Worm (Caenorhabditis elegans): Measurements from ENCODE around the gene sws-1.

sws-1 gene

DNA sequence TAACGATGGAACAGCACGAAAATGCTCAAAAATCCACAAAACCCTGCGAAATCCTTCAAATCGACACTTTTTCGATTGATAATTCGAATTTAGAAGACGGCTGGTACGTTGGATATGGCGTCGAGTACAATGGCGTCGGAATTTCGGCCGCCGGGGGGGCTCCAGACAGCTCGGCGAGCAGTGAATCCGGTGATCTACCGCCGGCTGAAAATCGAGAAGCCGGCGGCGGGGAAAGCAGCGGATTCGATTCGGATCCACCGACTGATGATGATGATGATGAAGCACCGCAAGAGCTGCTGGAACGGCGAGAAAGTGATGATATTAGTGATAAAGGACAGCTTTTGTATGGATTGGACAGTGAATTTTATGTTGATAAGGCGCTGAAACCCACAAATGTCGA is 9.7 kb upstream of the sws-1 start:
- TF ChIP-seq zip-8 (tag; optimal IDR thresholded peaks at IDR 0.05), result no peak
- no peak for TF ChIP-seq elt-1 (tag; optimal IDR thresholded peaks at IDR 0.05; ENCODE audit: borderline replicate concordance, insufficient read depth)
- TF ChIP-seq flh-1 (GFP tag; optimal IDR thresholded peaks at IDR 0.05), result no peak
- TF ChIP-seq nhr-28 (tag; optimal IDR thresholded peaks at IDR 0.05), result no peak
- TF ChIP-seq nhr-76 (tag; optimal IDR thresholded peaks at IDR 0.05), result no peak
- TF ChIP-seq M03D4.4 (tag; optimal IDR thresholded peaks at IDR 0.05), result no peak
- no peak for TF ChIP-seq ham-2 (GFP tag; optimal IDR thresholded peaks at IDR 0.05)
- no peak for TF ChIP-seq ces-1 (GFP tag; optimal IDR thresholded peaks at IDR 0.05)

DNA sequence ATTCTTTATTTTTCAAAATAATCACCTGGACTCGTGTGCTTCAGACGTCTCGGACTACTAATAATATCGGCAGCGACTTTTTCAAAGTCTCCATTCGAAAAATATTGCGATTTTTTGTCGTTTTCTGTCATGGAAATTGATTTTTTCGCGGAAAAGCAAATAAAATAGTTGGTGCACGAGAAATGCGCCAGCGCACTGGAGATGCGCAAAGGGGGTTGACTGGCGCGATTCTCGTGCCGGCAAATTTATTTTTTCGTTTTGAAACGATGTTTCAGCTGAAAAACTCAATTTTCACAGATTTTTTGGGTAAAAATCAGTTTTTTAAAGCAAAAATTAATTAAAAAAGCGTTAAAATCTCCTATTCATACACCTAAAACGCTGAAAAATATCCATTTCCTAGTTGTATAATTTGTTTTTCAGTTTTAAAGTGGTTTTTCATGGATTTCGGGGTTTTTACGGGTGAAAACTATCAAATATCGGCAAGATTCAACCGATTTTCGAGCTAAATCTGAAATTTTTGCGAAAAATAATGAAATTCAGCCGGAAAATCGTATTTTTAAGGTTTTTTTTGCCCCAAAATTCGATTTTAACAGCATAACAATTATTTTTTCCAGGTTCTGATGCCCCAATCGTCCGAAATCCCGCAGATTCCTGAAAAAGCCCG is 9.1 kb upstream of the sws-1 start, which contains the start of the genes reps-1 and Y39B6A.37:
Gene reps-1 (minus strand): TSS at position 263 of the 664 bp plus-strand sequence.
Gene Y39B6A.37 (plus strand): TSS at position 614 of the 664 bp plus-strand sequence.
- no peak for TF ChIP-seq hlh-1 (tag; optimal IDR thresholded peaks at IDR 0.05)
- TF ChIP-seq sem-2 (GFP tag; optimal IDR thresholded peaks at IDR 0.05), result no peak
- TF ChIP-seq mab-5 (tag; optimal IDR thresholded peaks at IDR 0.05), result no peak
- no peak for TF ChIP-seq nhr-237 (tag; optimal IDR thresholded peaks at IDR 0.05)
- no peak for TF ChIP-seq ztf-11 (tag; optimal IDR thresholded peaks at IDR 0.05)
- no peak for TF ChIP-seq M03D4.4 (tag; optimal IDR thresholded peaks at IDR 0.05)
- no peak for TF ChIP-seq nhr-28 (tag; optimal IDR thresholded peaks at IDR 0.05)
- TF ChIP-seq lsy-2 (tag; optimal IDR thresholded peaks at IDR 0.05), result peak; percentile 24
- TF ChIP-seq tbx-8 (GFP tag; optimal IDR thresholded peaks at IDR 0.05), result no peak
- TF ChIP-seq sptf-1 (tag; optimal IDR thresholded peaks at IDR 0.05), result no peak
- no peak for TF ChIP-seq ceh-43 (GFP tag; optimal IDR thresholded peaks at IDR 0.05)
- TF ChIP-seq snpc-4 (tag; optimal IDR thresholded peaks at IDR 0.05), result no peak
- TF ChIP-seq pha-4 (tag; optimal IDR thresholded peaks at IDR 0.05), result peak; percentile 53
- TF ChIP-seq unc-62 (GFP tag; optimal IDR thresholded peaks at IDR 0.05), result no peak
- TF ChIP-seq ces-1 (GFP tag; optimal IDR thresholded peaks at IDR 0.05), result peak; percentile 28
- peak; percentile 79 for TF ChIP-seq lin-13 (tag; optimal IDR thresholded peaks at IDR 0.05)
- TF ChIP-seq drap-1 (GFP tag; optimal IDR thresholded peaks at IDR 0.05), result peak; percentile 74
- peak; percentile 62 for TF ChIP-seq mep-1 (tag; optimal IDR thresholded peaks at IDR 0.05)
- TF ChIP-seq bed-3 (GFP tag; optimal IDR thresholded peaks at IDR 0.05), result no peak
- TF ChIP-seq elt-1 (tag; optimal IDR thresholded peaks at IDR 0.05; ENCODE audit: borderline replicate concordance, insufficient read depth), result no peak
- no peak for TF ChIP-seq ceh-39 (tag; optimal IDR thresholded peaks at IDR 0.05)
- TF ChIP-seq nhr-2 (tag; optimal IDR thresholded peaks at IDR 0.05), result no peak
- TF ChIP-seq unc-39 (tag; optimal IDR thresholded peaks at IDR 0.05), result no peak
- no peak for TF ChIP-seq nhr-12 (tag; optimal IDR thresholded peaks at IDR 0.05)
- TF ChIP-seq elt-3 (tag; optimal IDR thresholded peaks at IDR 0.05), result no peak
- TF ChIP-seq nhr-76 (tag; optimal IDR thresholded peaks at IDR 0.05), result no peak
- TF ChIP-seq cnd-1 (tag; optimal IDR thresholded peaks at IDR 0.05), result no peak
- TF ChIP-seq flh-1 (GFP tag; optimal IDR thresholded peaks at IDR 0.05), result no peak
- TF ChIP-seq ceh-83 (GFP tag; optimal IDR thresholded peaks at IDR 0.05), result no peak
- no peak for TF ChIP-seq mls-2 (tag; optimal IDR thresholded peaks at IDR 0.05)
- TF ChIP-seq unc-120 (tag; optimal IDR thresholded peaks at IDR 0.05; ENCODE audit: poor library complexity, severe bottlenecking), result no peak
- no peak for TF ChIP-seq blmp-1 (tag; optimal IDR thresholded peaks at IDR 0.05)
- no peak for TF ChIP-seq lin-32 (GFP tag; optimal IDR thresholded peaks at IDR 0.05)
- TF ChIP-seq zip-8 (tag; optimal IDR thresholded peaks at IDR 0.05), result no peak
- TF ChIP-seq ham-2 (GFP tag; optimal IDR thresholded peaks at IDR 0.05), result no peak

ce11 chrV:18986103-18986502 is 4.8 kb upstream of the sws-1 start:
- TF ChIP-seq ceh-83 (GFP tag; optimal IDR thresholded peaks at IDR 0.05), result no peak
- no peak for TF ChIP-seq nhr-237 (tag; optimal IDR thresholded peaks at IDR 0.05)
- no peak for TF ChIP-seq mab-5 (tag; optimal IDR thresholded peaks at IDR 0.05)
- no peak for TF ChIP-seq mls-2 (tag; optimal IDR thresholded peaks at IDR 0.05)
- TF ChIP-seq lin-13 (tag; optimal IDR thresholded peaks at IDR 0.05), result no peak
- no peak for TF ChIP-seq lin-32 (GFP tag; optimal IDR thresholded peaks at IDR 0.05)
- no peak for TF ChIP-seq tbx-8 (GFP tag; optimal IDR thresholded peaks at IDR 0.05)
- TF ChIP-seq flh-1 (GFP tag; optimal IDR thresholded peaks at IDR 0.05), result no peak
- TF ChIP-seq ceh-43 (GFP tag; optimal IDR thresholded peaks at IDR 0.05), result no peak
- no peak for TF ChIP-seq unc-62 (GFP tag; optimal IDR thresholded peaks at IDR 0.05)
- TF ChIP-seq snpc-4 (tag; optimal IDR thresholded peaks at IDR 0.05), result no peak
- TF ChIP-seq hlh-1 (tag; optimal IDR thresholded peaks at IDR 0.05), result no peak
- TF ChIP-seq unc-120 (tag; optimal IDR thresholded peaks at IDR 0.05; ENCODE audit: poor library complexity, severe bottlenecking), result no peak
- TF ChIP-seq zip-8 (tag; optimal IDR thresholded peaks at IDR 0.05), result no peak
- TF ChIP-seq ham-2 (GFP tag; optimal IDR thresholded peaks at IDR 0.05), result no peak
- no peak for TF ChIP-seq mep-1 (tag; optimal IDR thresholded peaks at IDR 0.05)
- TF ChIP-seq cnd-1 (tag; optimal IDR thresholded peaks at IDR 0.05), result no peak
